Worm (Caenorhabditis elegans) whole organism, L4 larva: ENCODE data around the gene R13D11.4.

Experiments
- ama-1 ChIP-seq: fragments of 150-350 bp; optimal IDR thresholded peaks from 2 replicates; lab custom pipeline; 2014; ENCODE audit warnings: inconsistent platforms, mixed read lengths
- lin-39 ChIP-seq: fragments of 150-350 bp; optimal IDR thresholded peaks from 2 replicates; lab custom pipeline; 2014; ENCODE audit warnings: missing biosample characterization, missing genetic modification reagents, missing genetic modification characterization
- lsy-2 ChIP-seq, 2 experiments: fragments of 150-350 bp in 1 of 2; sonication (generic microtip) in 1 of 2; optimal IDR thresholded peaks; 2 replicates each; lab custom pipeline; 2014 to 2017; ENCODE audit warnings: missing biosample characterization in 2 of 2, missing genetic modification characterization in 2 of 2
- madf-5 ChIP-seq, 2 experiments: fragments of 200-800 bp; sonication (Bioruptor generic); IDR thresholded peaks; 2 replicates each; pipeline ENCODE4 v1.3.6; 2022; ENCODE audit warnings: missing compliant biosample characterization in 2 of 2, missing genetic modification characterization in 2 of 2
- unc-39 ChIP-seq: sonication (generic microtip); optimal IDR thresholded peaks from 2 replicates; lab custom pipeline; 2017; ENCODE audit warnings: missing biosample characterization, missing genetic modification characterization

- no peak for TF ChIP-seq madf-5 (GFP tag; IDR thresholded peaks at IDR 0.05; lab: Robert Waterston, UW)
- no peak for TF ChIP-seq lin-39 (tag; lab: Kevin White, UChicago)
- no peak for TF ChIP-seq ama-1 (lab: Kevin White, UChicago)
- no peak for TF ChIP-seq lsy-2 (tag; optimal IDR thresholded peaks at IDR 0.05; lab: Kevin White, UChicago)
- no peak for TF ChIP-seq unc-39
These were observed 32.3 kb upstream of the R13D11.4 start, which contains the start of gene srbc-59 for ce11 chrV:778339-778738.
